Worm (Caenorhabditis elegans) whole organism, early embryonic: Measurements from ENCODE around the gene sand-1.
A peak's percentile ranks its signal among the peaks of the same experiment; 100 is the strongest.

Source experiments
- B0310.2 ChIP-seq: sonication (generic microtip); optimal IDR thresholded peaks from 2 replicates; lab custom pipeline; 2016; ENCODE audit warnings: mild to moderate bottlenecking, missing genetic modification characterization, missing compliant biosample characterization
- F13C5.2 ChIP-seq: sonication (generic microtip); optimal IDR thresholded peaks from 2 replicates; lab custom pipeline; 2017; ENCODE audit warnings: mild to moderate bottlenecking, missing genetic modification characterization, inconsistent platforms, missing compliant biosample characterization
- aly-1 ChIP-seq: sonication (generic microtip); optimal IDR thresholded peaks from 2 replicates; lab custom pipeline; 2016; ENCODE audit warnings: missing genetic modification characterization, missing compliant biosample characterization
- ama-1 ChIP-seq: fragments of 150-350 bp; optimal IDR thresholded peaks from 2 replicates; lab custom pipeline; 2014
- ceh-13 ChIP-seq: fragments of 200-800 bp; sonication (Bioruptor generic); optimal IDR thresholded peaks from 2 replicates; lab custom pipeline; 2018; ENCODE audit warnings: mild to moderate bottlenecking, missing genetic modification characterization, missing compliant biosample characterization
- ceh-36 ChIP-seq: sonication (generic microtip); optimal IDR thresholded peaks from 2 replicates; lab custom pipeline; 2016; ENCODE audit warnings: missing genetic modification characterization, inconsistent platforms, missing compliant biosample characterization
- ets-7 ChIP-seq: sonication (generic microtip); optimal IDR thresholded peaks from 2 replicates; lab custom pipeline; 2016; ENCODE audit warnings: missing genotype, missing genetic modification characterization, missing compliant biosample characterization
- flt-1 ChIP-seq: fragments of 200-800 bp; sonication (Bioruptor generic); IDR thresholded peaks from 2 replicates; pipeline ENCODE4 v1.3.6; 2022; ENCODE audit warnings: missing genetic modification characterization, missing compliant biosample characterization
- hmbx-1 ChIP-seq: sonication (generic microtip); optimal IDR thresholded peaks from 2 replicates; lab custom pipeline; 2016; ENCODE audit warnings: mild to moderate bottlenecking, missing genetic modification characterization, missing compliant biosample characterization
- hmg-4 ChIP-seq: fragments of 200-800 bp; sonication (Bioruptor generic); optimal IDR thresholded peaks from 2 replicates; lab custom pipeline; 2018; ENCODE audit warnings: mild to moderate bottlenecking, missing genetic modification characterization, missing compliant biosample characterization
- hnd-1 ChIP-seq: sonication (generic microtip); optimal IDR thresholded peaks from 2 replicates; lab custom pipeline; 2016; ENCODE audit warnings: missing genetic modification characterization, missing compliant biosample characterization
- pes-1 ChIP-seq: fragments of 200-800 bp; sonication (Bioruptor generic); IDR thresholded peaks from 2 replicates; pipeline ENCODE4 v1.3.6; 2022; ENCODE audit warnings: missing genetic modification reagents, missing genetic modification characterization, missing compliant biosample characterization
- scrt-1 ChIP-seq: fragments of 200-800 bp; sonication (Bioruptor generic); IDR thresholded peaks from 2 replicates; pipeline ENCODE4 v1.3.6; 2022; ENCODE audit warnings: missing genetic modification characterization, missing compliant biosample characterization
- sea-1 ChIP-seq: fragments of 200-800 bp; sonication (Bioruptor generic); conservative IDR thresholded peaks from 2 replicates; pipeline ENCODE4 v1.3.6; 2022; ENCODE audit warnings: missing genetic modification characterization, missing compliant biosample characterization
- tbx-11 ChIP-seq: fragments of 200-800 bp; sonication (Bioruptor generic); IDR thresholded peaks from 2 replicates; pipeline ENCODE4 v1.3.6; 2022; ENCODE audit warnings: missing genetic modification characterization, missing compliant biosample characterization
- tbx-37 ChIP-seq: fragments of 200-800 bp; sonication (Bioruptor generic); conservative IDR thresholded peaks from 2 replicates; pipeline ENCODE4 v1.3.6; 2022; ENCODE audit warnings: missing genetic modification reagents, missing genetic modification characterization, missing compliant biosample characterization
- tra-4 ChIP-seq: sonication (generic microtip); optimal IDR thresholded peaks from 2 replicates; lab custom pipeline; 2017; ENCODE audit warnings: missing genetic modification characterization, missing compliant biosample characterization

Gene sand-1

ce11 chrIV:5366567-5366966 is at the start of gene sand-1:
Gene sand-1 (plus strand): TSS chrIV:5366867.
- TF ChIP-seq tra-4 (tag; lab: Kevin White, UChicago) (no peak), aly-1 (tag; lab: Kevin White, UChicago) (no peak), tbx-37 (GFP tag; lab: Robert Waterston, UW) (no peak), ets-7 (tag; lab: Kevin White, UChicago) (no peak), pes-1 (GFP tag; lab: Robert Waterston, UW) (no peak), ceh-36 (tag; lab: Kevin White, UChicago) (no peak), hnd-1 (tag; lab: Kevin White, UChicago) (no peak), scrt-1 (no peak), B0310.2 (tag; lab: Kevin White, UChicago) (no peak), tbx-11 (GFP tag; lab: Robert Waterston, UW) (no peak), hmbx-1 (no peak), ama-1 (lab: Kevin White, UChicago) (no peak), F13C5.2 (no peak), ceh-13 (GFP tag; lab: Kevin White, UChicago) (no peak), flt-1 (GFP tag; lab: Robert Waterston, UW) (no peak), sea-1 (no peak), hmg-4 (GFP tag; lab: Kevin White, UChicago) (no peak)

- TF ChIP-seq B0310.2 (tag; lab: Kevin White, UChicago) (no peak), hnd-1 (tag; lab: Kevin White, UChicago) (no peak), ama-1 (lab: Kevin White, UChicago) (no peak), F13C5.2 (no peak), tbx-37 (GFP tag; lab: Robert Waterston, UW) (no peak), sea-1 (no peak), aly-1 (tag; lab: Kevin White, UChicago) (no peak), pes-1 (GFP tag; lab: Robert Waterston, UW) (no peak), hmbx-1 (no peak), tra-4 (tag; lab: Kevin White, UChicago) (no peak), ceh-36 (tag; lab: Kevin White, UChicago) (no peak), ceh-13 (GFP tag; lab: Kevin White, UChicago) (no peak), hmg-4 (GFP tag; lab: Kevin White, UChicago) (no peak), ets-7 (tag; lab: Kevin White, UChicago) (no peak), scrt-1 (no peak), flt-1 (GFP tag; lab: Robert Waterston, UW) (no peak), tbx-11 (GFP tag; lab: Robert Waterston, UW) (no peak)
These were observed 49.6 kb upstream of the sand-1 start for ce11 chrIV:5317106-5317505.

ce11 chrIV:5318835-5319303 is 47.8 kb upstream of the sand-1 start, which contains the start of gene slc-46A:
Gene slc-46A (plus strand): TSS chrIV:5319253.
- TF ChIP-seq tra-4 (tag; lab: Kevin White, UChicago) (no peak), tbx-11 (GFP tag; lab: Robert Waterston, UW) (no peak)

- TF ChIP-seq ceh-36 (tag; lab: Kevin White, UChicago): no peak
- no peak for TF ChIP-seq ceh-13 (GFP tag; lab: Kevin White, UChicago)
- TF ChIP-seq hmg-4 (GFP tag; lab: Kevin White, UChicago): no peak
- TF ChIP-seq hnd-1 (tag; lab: Kevin White, UChicago): no peak
- no peak for TF ChIP-seq B0310.2 (tag; lab: Kevin White, UChicago)
- no peak for TF ChIP-seq ama-1 (lab: Kevin White, UChicago)
- no peak for TF ChIP-seq tbx-37 (GFP tag; lab: Robert Waterston, UW)
- no peak for TF ChIP-seq ets-7 (tag; lab: Kevin White, UChicago)
- no peak for TF ChIP-seq tbx-11 (GFP tag; lab: Robert Waterston, UW)
- TF ChIP-seq sea-1: no peak
- no peak for TF ChIP-seq pes-1 (GFP tag; lab: Robert Waterston, UW)
These were observed 40.5 kb upstream of the sand-1 start, which contains the start of gene Y4C6B.4 for ce11 chrIV:5326144-5326543. Gene Y4C6B.4 (plus strand): TSS chrIV:5326444.

ce11 chrIV:5332178-5332577 is 34.5 kb upstream of the sand-1 start, which contains the start of gene Y4C6B.3:
Gene Y4C6B.3 (plus strand): TSS chrIV:5332478.
- no peak for TF ChIP-seq hmbx-1
- TF ChIP-seq hmg-4 (GFP tag; lab: Kevin White, UChicago): no peak
- no peak for TF ChIP-seq ama-1 (lab: Kevin White, UChicago)
- TF ChIP-seq aly-1 (tag; lab: Kevin White, UChicago): no peak
- no peak for TF ChIP-seq ceh-36 (tag; lab: Kevin White, UChicago)

ce11 chrIV:5333484-5333883 is 33.2 kb upstream of the sand-1 start:
- no peak for TF ChIP-seq scrt-1
- TF ChIP-seq hmbx-1: no peak
- no peak for TF ChIP-seq tbx-11 (GFP tag; lab: Robert Waterston, UW)
- no peak for TF ChIP-seq tbx-37 (GFP tag; lab: Robert Waterston, UW)
- no peak for TF ChIP-seq sea-1
- TF ChIP-seq flt-1 (GFP tag; lab: Robert Waterston, UW): no peak
- no peak for TF ChIP-seq hnd-1 (tag; lab: Kevin White, UChicago)
- no peak for TF ChIP-seq pes-1 (GFP tag; lab: Robert Waterston, UW)
- no peak for TF ChIP-seq B0310.2 (tag; lab: Kevin White, UChicago)
- no peak for TF ChIP-seq ceh-36 (tag; lab: Kevin White, UChicago)
- no peak for TF ChIP-seq ceh-13 (GFP tag; lab: Kevin White, UChicago)
- TF ChIP-seq F13C5.2: no peak
- no peak for TF ChIP-seq tra-4 (tag; lab: Kevin White, UChicago)
- TF ChIP-seq aly-1 (tag; lab: Kevin White, UChicago): no peak
- TF ChIP-seq ets-7 (tag; lab: Kevin White, UChicago): no peak
- no peak for TF ChIP-seq hmg-4 (GFP tag; lab: Kevin White, UChicago)
- TF ChIP-seq ama-1 (lab: Kevin White, UChicago): no peak

ce11 chrIV:5334518-5334917 is 32.1 kb upstream of the sand-1 start:
- TF ChIP-seq ets-7 (tag; lab: Kevin White, UChicago) (peak; percentile 19), aly-1 (tag; lab: Kevin White, UChicago) (no peak), tbx-37 (GFP tag; lab: Robert Waterston, UW) (peak; percentile 57; the same call in 1 of the 2 replicates), pes-1 (GFP tag; lab: Robert Waterston, UW) (peak; percentile 85; the same call in 1 of the 2 replicates), hmg-4 (GFP tag; lab: Kevin White, UChicago) (no peak), ama-1 (lab: Kevin White, UChicago) (no peak), hnd-1 (tag; lab: Kevin White, UChicago) (peak; percentile 57), F13C5.2 (peak; percentile 65), tra-4 (tag; lab: Kevin White, UChicago) (no peak), sea-1 (no peak), flt-1 (GFP tag; lab: Robert Waterston, UW) (0 out of 2 replicates have a peak, but pooled peaks have one; percentile 66), hmbx-1 (no peak), tbx-11 (GFP tag; lab: Robert Waterston, UW) (peak; percentile 72), ceh-13 (GFP tag; lab: Kevin White, UChicago) (no peak), ceh-36 (tag; lab: Kevin White, UChicago) (no peak), B0310.2 (tag; lab: Kevin White, UChicago) (peak; percentile 6), scrt-1 (no peak; the same call in none of the 2 replicates)
